Worm (Caenorhabditis elegans) whole organism, L1 larva: ENCODE measurements around the gene C01G12.5.
A peak's percentile ranks its signal among the peaks of the same experiment; 100 is the strongest.

Source experiments
- C16A3.4 ChIP-seq: fragments of 150-350 bp; optimal IDR thresholded peaks from 2 replicates; lab custom pipeline; 2014; ENCODE audit warnings: missing biosample characterization, missing genetic modification characterization
- F16B12.6 ChIP-seq: fragments of 150-350 bp; optimal IDR thresholded peaks from 2 replicates; lab custom pipeline; 2014; ENCODE audit warnings: missing biosample characterization, missing genetic modification characterization
- aly-2 ChIP-seq: fragments of 150-350 bp; optimal IDR thresholded peaks from 2 replicates; lab custom pipeline; 2014; ENCODE audit warnings: missing biosample characterization, missing genetic modification characterization
- ama-1 ChIP-seq: fragments of 150-350 bp; optimal IDR thresholded peaks from 2 replicates; lab custom pipeline; 2014
- blmp-1 ChIP-seq: fragments of 150-350 bp; optimal IDR thresholded peaks from 2 replicates; lab custom pipeline; 2014; ENCODE audit warnings: missing biosample characterization, missing genetic modification characterization
- ceh-63 ChIP-seq: fragments of 200-800 bp; sonication (Bioruptor generic); optimal IDR thresholded peaks from 2 replicates; lab custom pipeline; 2018; ENCODE audit warnings: mild to moderate bottlenecking, missing genetic modification characterization, missing compliant biosample characterization
- ceh-82 ChIP-seq, 3 experiments: fragments of 150-350 bp in 1 of 3; sonication (generic microtip) in 2 of 3; optimal IDR thresholded peaks; 2 replicates each; lab custom pipeline; 2014 to 2017; ENCODE audit warnings: missing biosample characterization in 3 of 3, missing genetic modification characterization in 3 of 3
- ceh-90 ChIP-seq: sonication (generic microtip); optimal IDR thresholded peaks from 2 replicates; lab custom pipeline; 2016; ENCODE audit warnings: missing genetic modification characterization, missing compliant biosample characterization
- dpl-1 ChIP-seq, 3 experiments: fragments of 150-350 bp in 2 of 3; sonication (generic microtip) in 1 of 3; optimal IDR thresholded peaks; 2 replicates each; lab custom pipeline; 2014 to 2017; ENCODE audit warnings: missing biosample characterization in 3 of 3, missing genetic modification characterization in 3 of 3, missing genetic modification reagents in 3 of 3
- efl-1 ChIP-seq, 4 experiments: fragments of 150-350 bp; optimal IDR thresholded peaks in 3 of 4; peaks in 1 of 4; 1 replicate in 1 of 4; 2 replicates in 3 of 4; lab custom pipeline; 2014; ENCODE audit warnings: missing biosample characterization in 2 of 4, missing genetic modification characterization in 2 of 4, missing genetic modification reagents in 2 of 4
- efl-3 ChIP-seq: fragments of 200-800 bp; sonication (Bioruptor generic); optimal IDR thresholded peaks from 2 replicates; lab custom pipeline; 2018; ENCODE audit warnings: mild to moderate bottlenecking, missing genetic modification characterization, missing compliant biosample characterization
- egl-13 ChIP-seq: sonication (generic microtip); optimal IDR thresholded peaks from 2 replicates; lab custom pipeline; 2016; ENCODE audit warnings: missing genotype, missing genetic modification reagents, missing genetic modification characterization, missing compliant biosample characterization
- elt-3 ChIP-seq, 6 experiments: fragments of 150-350 bp in 1 of 6; sonication (generic microtip); optimal IDR thresholded peaks; 2 replicates each; lab custom pipeline; 2017 to 2018; ENCODE audit warnings: missing biosample characterization in 6 of 6, missing genetic modification characterization in 6 of 6, inconsistent platforms in 1 of 6
- ets-5 ChIP-seq: fragments of 200-800 bp; sonication (Bioruptor generic); IDR thresholded peaks from 2 replicates; pipeline ENCODE4 v1.3.6; 2022; ENCODE audit warnings: missing genetic modification characterization, missing compliant biosample characterization
- fkh-10 ChIP-seq: sonication (generic microtip); optimal IDR thresholded peaks from 2 replicates; lab custom pipeline; 2017; ENCODE audit warnings: missing biosample characterization, missing genetic modification reagents, missing genetic modification characterization
- fkh-4 ChIP-seq: sonication (generic microtip); optimal IDR thresholded peaks from 2 replicates; lab custom pipeline; 2016; ENCODE audit warnings: missing compliant biosample characterization, missing genetic modification characterization, borderline replicate concordance
- fos-1 ChIP-seq: fragments of 150-350 bp; optimal IDR thresholded peaks from 2 replicates; lab custom pipeline; 2014; ENCODE audit warnings: missing biosample characterization, missing genetic modification characterization
- grh-1 ChIP-seq: fragments of 200-800 bp; sonication (Bioruptor generic); IDR thresholded peaks from 2 replicates; pipeline ENCODE4 v1.3.6; 2022; ENCODE audit warnings: missing genetic modification reagents, missing genetic modification characterization, missing compliant biosample characterization
- hlh-17 ChIP-seq: fragments of 200-800 bp; sonication (Bioruptor generic); optimal IDR thresholded peaks from 2 replicates; lab custom pipeline; 2018; ENCODE audit warnings: missing genetic modification characterization, mild to moderate bottlenecking, missing compliant biosample characterization, moderate library complexity, borderline replicate concordance
- hpl-2 ChIP-seq: fragments of 150-350 bp; optimal IDR thresholded peaks from 2 replicates; lab custom pipeline; 2014; ENCODE audit warnings: missing biosample characterization, missing genetic modification reagents, missing genetic modification characterization
- jun-1 ChIP-seq: fragments of 150-350 bp; optimal IDR thresholded peaks from 2 replicates; lab custom pipeline; 2014; ENCODE audit warnings: missing biosample characterization, missing genetic modification reagents, missing genetic modification characterization
- lin-13 ChIP-seq: fragments of 150-350 bp; optimal IDR thresholded peaks from 2 replicates; lab custom pipeline; 2014; ENCODE audit warnings: missing biosample characterization, missing genetic modification reagents, missing genetic modification characterization
- lin-14 ChIP-seq: fragments of 200-800 bp; sonication (Bioruptor generic); optimal IDR thresholded peaks from 2 replicates; lab custom pipeline; 2018; ENCODE audit warnings: mild to moderate bottlenecking, missing genetic modification characterization, moderate library complexity, missing compliant biosample characterization
- lin-15B ChIP-seq: fragments of 150-350 bp; sonication (generic microtip); optimal IDR thresholded peaks from 3 replicates; lab custom pipeline; 2014; ENCODE audit warnings: missing biosample characterization, missing genetic modification characterization
- lin-39 ChIP-seq: fragments of 150-350 bp; optimal IDR thresholded peaks from 2 replicates; lab custom pipeline; 2014; ENCODE audit warnings: missing biosample characterization, missing genetic modification reagents, missing genetic modification characterization
- mab-9 ChIP-seq: fragments of 200-800 bp; sonication (Bioruptor generic); IDR thresholded peaks from 2 replicates; pipeline ENCODE4 v1.3.6; 2022; ENCODE audit warnings: missing genetic modification reagents, missing genetic modification characterization, missing compliant biosample characterization
- nhr-11 ChIP-seq: fragments of 150-350 bp; optimal IDR thresholded peaks from 2 replicates; lab custom pipeline; 2014; ENCODE audit warnings: missing biosample characterization, missing genetic modification characterization
- nhr-20 ChIP-seq: sonication (generic microtip); optimal IDR thresholded peaks from 2 replicates; lab custom pipeline; 2016; ENCODE audit warnings: mild to moderate bottlenecking, missing genetic modification characterization, missing compliant biosample characterization
- nhr-71 ChIP-seq: sonication (generic microtip); optimal IDR thresholded peaks from 2 replicates; lab custom pipeline; 2016; ENCODE audit warnings: mild to moderate bottlenecking, missing genetic modification characterization, moderate library complexity, missing compliant biosample characterization
- nhr-85 ChIP-seq: sonication (generic microtip); peaks from one replicate; lab custom pipeline; 2016; ENCODE audit warnings: missing genetic modification characterization, inconsistent platforms, missing compliant biosample characterization
- pax-3 ChIP-seq: fragments of 200-800 bp; sonication (Bioruptor generic); optimal IDR thresholded peaks from 2 replicates; lab custom pipeline; 2018; ENCODE audit warnings: mild to moderate bottlenecking, missing genetic modification characterization, moderate library complexity, missing compliant biosample characterization
- pqm-1 ChIP-seq: sonication (generic microtip); optimal IDR thresholded peaks from 3 replicates; lab custom pipeline; 2017; ENCODE audit warnings: missing biosample characterization, missing genetic modification characterization
- rnt-1 ChIP-seq: sonication (generic microtip); optimal IDR thresholded peaks from 2 replicates; lab custom pipeline; 2016; ENCODE audit warnings: mild to moderate bottlenecking, missing genetic modification characterization, moderate library complexity, missing compliant biosample characterization
- snu-23 ChIP-seq: sonication (generic microtip); optimal IDR thresholded peaks from 2 replicates; lab custom pipeline; 2016; ENCODE audit warnings: missing genetic modification characterization, missing compliant biosample characterization
- tbx-2 ChIP-seq: sonication (generic microtip); optimal IDR thresholded peaks from 2 replicates; lab custom pipeline; 2016; ENCODE audit warnings: missing genetic modification characterization, missing compliant biosample characterization
- unc-130 ChIP-seq: fragments of 150-350 bp; optimal IDR thresholded peaks from 2 replicates; lab custom pipeline; 2017; ENCODE audit warnings: missing biosample characterization, missing genetic modification characterization, inconsistent platforms
- unc-98 ChIP-seq: fragments of 200-800 bp; sonication (Bioruptor generic); IDR thresholded peaks from 2 replicates; pipeline ENCODE4 v1.3.6; 2022; ENCODE audit warnings: missing genetic modification characterization, missing compliant biosample characterization
- vab-15 ChIP-seq: sonication (generic microtip); optimal IDR thresholded peaks from 2 replicates; lab custom pipeline; 2017; ENCODE audit warnings: missing genotype, mild to moderate bottlenecking, missing genetic modification characterization, missing compliant biosample characterization
- ztf-4 ChIP-seq: fragments of 150-350 bp; optimal IDR thresholded peaks from 2 replicates; lab custom pipeline; 2014; ENCODE audit warnings: missing biosample characterization, missing genetic modification characterization

Gene C01G12.5

DNA sequence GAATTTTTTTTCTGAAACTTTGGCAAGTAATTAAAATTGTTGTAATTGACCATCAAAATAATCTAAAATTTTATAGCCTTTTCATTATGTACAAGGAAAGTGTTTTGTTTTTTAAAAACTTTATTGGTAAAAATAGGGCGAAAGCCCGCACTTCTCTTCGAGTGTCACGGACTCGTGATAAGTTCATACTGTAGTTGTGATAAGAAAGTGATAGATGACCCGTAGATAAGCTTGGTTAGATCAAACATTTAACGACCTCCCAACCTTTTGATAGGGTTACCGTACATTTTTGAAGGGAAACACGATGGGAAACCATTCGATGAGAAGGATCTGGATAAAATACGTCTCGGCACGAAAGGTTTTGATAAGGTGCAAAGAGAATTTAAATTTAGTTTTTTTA is 29.1 kb upstream of the C01G12.5 start:
- no peak for TF ChIP-seq pqm-1 (tag; lab: Kevin White, UChicago)
- no peak for TF ChIP-seq fkh-10 (GFP tag; lab: Kevin White, UChicago)
- no peak for TF ChIP-seq ceh-90
- no peak for TF ChIP-seq tbx-2 (tag; lab: Kevin White, UChicago)
- TF ChIP-seq nhr-85 (tag; lab: Kevin White, UChicago): peak; percentile 52
- no peak for TF ChIP-seq efl-1 (optimal IDR thresholded peaks at IDR 0.05; lab: Kevin White, UChicago)
- TF ChIP-seq efl-1 (GFP tag; optimal IDR thresholded peaks at IDR 0.05 in 1 of 2; lab: Kevin White, UChicago): no peak
- TF ChIP-seq blmp-1: peak; percentile 89
- no peak for TF ChIP-seq egl-13 (tag; lab: Kevin White, UChicago)
- TF ChIP-seq elt-3 (tag; optimal IDR thresholded peaks at IDR 0.05; lab: Kevin White, UChicago): peak in 4 of 6 experiments; percentile 79 to 83 (median 82)
- no peak for TF ChIP-seq vab-15 (tag; lab: Kevin White, UChicago)
- TF ChIP-seq mab-9: no peak
- TF ChIP-seq hpl-2: no peak
- TF ChIP-seq, all 84 proteins: peak for 3

DNA sequence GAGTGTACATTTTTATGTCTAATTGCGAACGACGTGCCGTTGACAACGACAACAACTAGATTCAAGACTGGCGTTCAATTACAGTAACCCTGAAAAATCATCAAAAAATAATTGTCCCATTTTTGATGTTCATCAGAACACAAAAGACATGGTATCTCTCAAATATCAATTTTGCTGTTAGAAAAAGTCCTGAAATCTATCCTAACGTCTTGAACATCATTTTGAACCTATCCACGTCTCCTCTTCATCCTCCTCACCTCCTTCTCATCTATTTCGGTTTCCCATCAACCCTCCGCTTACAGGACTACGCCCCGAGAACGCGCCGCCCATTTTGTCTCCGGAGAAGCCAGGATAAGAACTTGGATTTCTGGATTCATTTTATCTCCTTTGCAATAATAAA is 28.4 kb upstream of the C01G12.5 start, which contains the start of gene mltn-9:
TSS of gene mltn-9 (plus strand) at position 301 of the 400 bp plus-strand sequence.
- no peak for TF ChIP-seq jun-1 (tag; lab: Kevin White, UChicago)
- TF ChIP-seq fos-1 (tag; lab: Kevin White, UChicago): no peak
- no peak for TF ChIP-seq aly-2
- no peak for TF ChIP-seq ceh-63 (GFP tag; lab: Kevin White, UChicago)
- TF ChIP-seq fkh-10 (GFP tag; lab: Kevin White, UChicago): no peak
- TF ChIP-seq nhr-71: no peak
- TF ChIP-seq efl-3 (GFP tag; lab: Kevin White, UChicago): no peak
- no peak for TF ChIP-seq hlh-17 (GFP tag; lab: Kevin White, UChicago)
- no peak for TF ChIP-seq blmp-1
- no peak for TF ChIP-seq unc-98
- no peak for TF ChIP-seq hpl-2
- no peak for TF ChIP-seq pax-3 (tag; lab: Kevin White, UChicago)
- no peak for TF ChIP-seq ztf-4 (tag; lab: Kevin White, UChicago)
- TF ChIP-seq rnt-1 (tag; lab: Kevin White, UChicago): no peak
- TF ChIP-seq grh-1 (GFP tag; lab: Robert Waterston, UW): no peak

DNA sequence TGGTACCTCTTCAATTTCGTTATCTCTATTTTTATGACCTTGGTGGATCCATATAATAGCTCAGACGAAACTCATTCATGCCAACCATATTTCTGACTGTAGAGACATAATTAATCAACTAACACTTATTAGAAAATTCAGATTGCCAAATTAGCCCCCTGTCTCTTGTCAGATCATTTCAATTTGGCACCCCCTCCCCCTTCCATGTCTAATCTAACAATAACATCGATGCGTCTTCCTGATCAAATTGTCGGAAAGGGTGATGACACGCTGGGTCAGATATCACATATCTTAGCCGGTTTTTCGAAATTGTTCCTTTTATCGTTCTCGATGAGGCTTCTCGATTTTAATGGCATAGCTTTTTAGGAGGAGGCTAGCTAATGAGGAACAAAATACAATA is 24.0 kb upstream of the C01G12.5 start:
- TF ChIP-seq lin-14 (GFP tag; lab: Kevin White, UChicago): no peak
- TF ChIP-seq blmp-1: peak; percentile 7
- no peak for TF ChIP-seq nhr-11 (tag; lab: Kevin White, UChicago)
- no peak for TF ChIP-seq unc-130 (tag; lab: Kevin White, UChicago)
- no peak for TF ChIP-seq pqm-1 (tag; lab: Kevin White, UChicago)
- TF ChIP-seq F16B12.6 (tag; lab: Kevin White, UChicago): no peak
- no peak for TF ChIP-seq ets-5 (GFP tag; lab: Robert Waterston, UW)

DNA sequence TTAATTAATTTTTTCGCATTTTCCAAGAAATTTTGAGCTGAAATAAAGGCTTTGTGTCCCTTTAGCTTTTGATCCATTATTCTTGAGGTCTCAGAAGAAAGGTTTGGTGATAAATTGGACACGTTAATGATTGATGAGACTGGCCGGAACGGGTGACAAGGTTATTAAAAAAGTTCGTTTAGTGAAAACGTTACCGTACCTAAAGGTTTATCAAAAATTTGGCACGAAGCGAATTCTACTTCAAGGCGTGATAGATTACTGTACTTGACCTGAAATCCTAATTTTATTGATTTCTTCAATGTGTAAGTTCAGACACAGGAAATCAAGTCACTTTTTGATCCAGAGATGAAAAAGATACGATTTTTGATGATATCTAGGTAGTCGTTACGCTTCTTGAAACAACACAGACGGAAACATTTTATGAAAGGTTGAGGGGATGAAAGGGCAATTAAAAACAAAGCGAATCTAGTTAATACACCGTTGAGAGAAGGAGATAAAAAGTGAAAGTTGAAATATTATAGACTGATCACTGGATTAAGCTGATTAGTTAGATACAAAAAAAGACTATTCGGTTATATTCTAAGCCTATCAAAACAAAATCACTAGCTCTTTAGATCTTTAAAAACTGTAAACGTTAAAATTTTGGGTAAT is 23.3 kb upstream of the C01G12.5 start:
- TF ChIP-seq snu-23 (no peak), lin-15B (tag; lab: Kevin White, UChicago) (no peak), ama-1 (lab: Kevin White, UChicago) (peak; percentile 20), C16A3.4 (tag; lab: Kevin White, UChicago) (no peak), lin-13 (GFP tag; lab: Kevin White, UChicago) (no peak), nhr-20 (no peak), blmp-1 (peak; percentile 42), ceh-82 (tag; optimal IDR thresholded peaks at IDR 0.05; lab: Kevin White, UChicago) (no peak), dpl-1 (GFP tag; optimal IDR thresholded peaks at IDR 0.05; lab: Kevin White, UChicago) (no peak), lin-39 (tag; lab: Kevin White, UChicago) (peak; percentile 16), fkh-10 (GFP tag; lab: Kevin White, UChicago) (no peak), efl-1 (optimal IDR thresholded peaks at IDR 0.05; lab: Kevin White, UChicago) (no peak), efl-1 (GFP tag; optimal IDR thresholded peaks at IDR 0.05 in 1 of 2; lab: Kevin White, UChicago) (peak in 1 of 2 experiments; percentile 50), grh-1 (GFP tag; lab: Robert Waterston, UW) (no peak), fkh-4 (no peak)
- TF ChIP-seq, all 84 proteins: peak for 4
